Worm (Caenorhabditis elegans) whole organism, L1 larva: ENCODE results near the gene F13H10.5.
A peak's percentile ranks its signal among the peaks of the same experiment; 100 is the strongest.

Experiments used
- C16A3.4 ChIP-seq: fragments of 150-350 bp; optimal IDR thresholded peaks from 2 replicates; lab custom pipeline; 2014; ENCODE audit warnings: missing biosample characterization, missing genetic modification characterization
- C34B4.2 ChIP-seq: sonication (generic microtip); optimal IDR thresholded peaks from 2 replicates; lab custom pipeline; 2017; ENCODE audit warnings: mild to moderate bottlenecking, missing genetic modification characterization, missing compliant biosample characterization
- F16B12.6 ChIP-seq: fragments of 150-350 bp; optimal IDR thresholded peaks from 2 replicates; lab custom pipeline; 2014; ENCODE audit warnings: missing biosample characterization, missing genetic modification characterization
- Y116A8C.19 ChIP-seq: sonication (generic microtip); optimal IDR thresholded peaks from 2 replicates; lab custom pipeline; 2016; ENCODE audit warnings: missing compliant biosample characterization, missing genetic modification characterization, borderline replicate concordance
- aha-1 ChIP-seq: fragments of 150-350 bp; optimal IDR thresholded peaks from 2 replicates; lab custom pipeline; 2014; ENCODE audit warnings: missing biosample characterization, missing genetic modification characterization
- alr-1 ChIP-seq: fragments of 200-800 bp; sonication (Bioruptor generic); optimal IDR thresholded peaks from 2 replicates; lab custom pipeline; 2018; ENCODE audit warnings: borderline replicate concordance, mild to moderate bottlenecking, missing genetic modification characterization, missing compliant biosample characterization
- aly-2 ChIP-seq: fragments of 150-350 bp; optimal IDR thresholded peaks from 2 replicates; lab custom pipeline; 2014; ENCODE audit warnings: missing biosample characterization, missing genetic modification characterization
- ceh-88 ChIP-seq: fragments of 200-800 bp; sonication (Bioruptor generic); IDR thresholded peaks from 2 replicates; pipeline ENCODE4 v1.3.6; 2022; ENCODE audit warnings: missing genetic modification characterization, missing compliant biosample characterization
- ceh-90 ChIP-seq: sonication (generic microtip); optimal IDR thresholded peaks from 2 replicates; lab custom pipeline; 2016; ENCODE audit warnings: missing genetic modification characterization, missing compliant biosample characterization
- dsc-1 ChIP-seq: sonication (generic microtip); optimal IDR thresholded peaks from 2 replicates; lab custom pipeline; 2016; ENCODE audit warnings: mild to moderate bottlenecking, missing genetic modification characterization, missing compliant biosample characterization
- efl-1 ChIP-seq, 4 experiments: fragments of 150-350 bp; optimal IDR thresholded peaks in 3 of 4; peaks in 1 of 4; 1 replicate in 1 of 4; 2 replicates in 3 of 4; lab custom pipeline; 2014; ENCODE audit warnings: missing biosample characterization in 2 of 4, missing genetic modification characterization in 2 of 4, missing genetic modification reagents in 2 of 4
- egl-13 ChIP-seq: sonication (generic microtip); optimal IDR thresholded peaks from 2 replicates; lab custom pipeline; 2016; ENCODE audit warnings: missing genotype, missing genetic modification reagents, missing genetic modification characterization, missing compliant biosample characterization
- egl-27 ChIP-seq, 2 experiments: fragments of 150-350 bp in 1 of 2; sonication (generic microtip); optimal IDR thresholded peaks; 3 replicates each; lab custom pipeline; 2017 to 2018; ENCODE audit warnings: missing biosample characterization in 2 of 2, missing genetic modification characterization in 2 of 2, missing genetic modification reagents in 2 of 2
- elt-2 ChIP-seq: sonication (generic microtip); optimal IDR thresholded peaks from 2 replicates; lab custom pipeline; 2016; ENCODE audit warnings: missing genetic modification characterization, mild to moderate bottlenecking, inconsistent platforms, missing compliant biosample characterization, missing genetic modification reagents
- elt-3 ChIP-seq, 6 experiments: fragments of 150-350 bp in 1 of 6; sonication (generic microtip); optimal IDR thresholded peaks; 2 replicates each; lab custom pipeline; 2017 to 2018; ENCODE audit warnings: missing biosample characterization in 6 of 6, missing genetic modification characterization in 6 of 6, inconsistent platforms in 1 of 6
- ets-5 ChIP-seq: fragments of 200-800 bp; sonication (Bioruptor generic); IDR thresholded peaks from 2 replicates; pipeline ENCODE4 v1.3.6; 2022; ENCODE audit warnings: missing genetic modification characterization, missing compliant biosample characterization
- fkh-10 ChIP-seq: sonication (generic microtip); optimal IDR thresholded peaks from 2 replicates; lab custom pipeline; 2017; ENCODE audit warnings: missing biosample characterization, missing genetic modification reagents, missing genetic modification characterization
- fkh-4 ChIP-seq: sonication (generic microtip); optimal IDR thresholded peaks from 2 replicates; lab custom pipeline; 2016; ENCODE audit warnings: missing compliant biosample characterization, missing genetic modification characterization, borderline replicate concordance
- fkh-8 ChIP-seq: sonication (generic microtip); optimal IDR thresholded peaks from 2 replicates; lab custom pipeline; 2016; ENCODE audit warnings: mild to moderate bottlenecking, missing genetic modification characterization, missing compliant biosample characterization
- fos-1 ChIP-seq: fragments of 150-350 bp; optimal IDR thresholded peaks from 2 replicates; lab custom pipeline; 2014; ENCODE audit warnings: missing biosample characterization, missing genetic modification characterization
- grh-1 ChIP-seq: fragments of 200-800 bp; sonication (Bioruptor generic); IDR thresholded peaks from 2 replicates; pipeline ENCODE4 v1.3.6; 2022; ENCODE audit warnings: missing genetic modification reagents, missing genetic modification characterization, missing compliant biosample characterization
- hlh-17 ChIP-seq: fragments of 200-800 bp; sonication (Bioruptor generic); optimal IDR thresholded peaks from 2 replicates; lab custom pipeline; 2018; ENCODE audit warnings: missing genetic modification characterization, mild to moderate bottlenecking, missing compliant biosample characterization, moderate library complexity, borderline replicate concordance
- irx-1 ChIP-seq: sonication (generic microtip); optimal IDR thresholded peaks from 2 replicates; lab custom pipeline; 2016; ENCODE audit warnings: missing genetic modification characterization, missing compliant biosample characterization
- isw-1 ChIP-seq: fragments of 200-800 bp; sonication (Bioruptor generic); IDR thresholded peaks from 2 replicates; pipeline ENCODE4 v1.3.6; 2022; ENCODE audit warnings: missing genetic modification characterization, missing compliant biosample characterization
- jun-1 ChIP-seq: fragments of 150-350 bp; optimal IDR thresholded peaks from 2 replicates; lab custom pipeline; 2014; ENCODE audit warnings: missing biosample characterization, missing genetic modification reagents, missing genetic modification characterization
- lin-14 ChIP-seq: fragments of 200-800 bp; sonication (Bioruptor generic); optimal IDR thresholded peaks from 2 replicates; lab custom pipeline; 2018; ENCODE audit warnings: mild to moderate bottlenecking, missing genetic modification characterization, moderate library complexity, missing compliant biosample characterization
- mab-9 ChIP-seq: fragments of 200-800 bp; sonication (Bioruptor generic); IDR thresholded peaks from 2 replicates; pipeline ENCODE4 v1.3.6; 2022; ENCODE audit warnings: missing genetic modification reagents, missing genetic modification characterization, missing compliant biosample characterization
- mef-2 ChIP-seq: fragments of 150-350 bp; optimal IDR thresholded peaks from 2 replicates; lab custom pipeline; 2014; ENCODE audit warnings: missing biosample characterization, missing genetic modification characterization
- mep-1 ChIP-seq: fragments of 150-350 bp; optimal IDR thresholded peaks from 2 replicates; lab custom pipeline; 2014; ENCODE audit warnings: missing biosample characterization, missing genetic modification characterization
- nhr-11 ChIP-seq: fragments of 150-350 bp; optimal IDR thresholded peaks from 2 replicates; lab custom pipeline; 2014; ENCODE audit warnings: missing biosample characterization, missing genetic modification characterization
- nhr-12 ChIP-seq: sonication (generic microtip); optimal IDR thresholded peaks from 2 replicates; lab custom pipeline; 2017; ENCODE audit warnings: missing biosample characterization, missing genetic modification characterization
- nhr-20 ChIP-seq: sonication (generic microtip); optimal IDR thresholded peaks from 2 replicates; lab custom pipeline; 2016; ENCODE audit warnings: mild to moderate bottlenecking, missing genetic modification characterization, missing compliant biosample characterization
- nhr-28 ChIP-seq: fragments of 150-350 bp; optimal IDR thresholded peaks from 2 replicates; lab custom pipeline; 2014; ENCODE audit warnings: missing biosample characterization, missing genetic modification characterization
- nhr-76 ChIP-seq: sonication (generic microtip); optimal IDR thresholded peaks from 2 replicates; lab custom pipeline; 2017; ENCODE audit warnings: missing biosample characterization, missing genetic modification characterization
- nhr-77 ChIP-seq: fragments of 150-350 bp; optimal IDR thresholded peaks from 2 replicates; lab custom pipeline; 2014; ENCODE audit warnings: missing biosample characterization, missing genetic modification characterization
- pag-3 ChIP-seq: sonication (generic microtip); optimal IDR thresholded peaks from 2 replicates; lab custom pipeline; 2017; ENCODE audit warnings: missing genetic modification characterization, mild to moderate bottlenecking, missing compliant biosample characterization, antibody characterized with exemption, borderline replicate concordance; ENCODE audit not compliant: insufficient read depth
- pax-3 ChIP-seq: fragments of 200-800 bp; sonication (Bioruptor generic); optimal IDR thresholded peaks from 2 replicates; lab custom pipeline; 2018; ENCODE audit warnings: mild to moderate bottlenecking, missing genetic modification characterization, moderate library complexity, missing compliant biosample characterization
- rnt-1 ChIP-seq: sonication (generic microtip); optimal IDR thresholded peaks from 2 replicates; lab custom pipeline; 2016; ENCODE audit warnings: mild to moderate bottlenecking, missing genetic modification characterization, moderate library complexity, missing compliant biosample characterization
- sptf-1 ChIP-seq: fragments of 150-350 bp; optimal IDR thresholded peaks from 2 replicates; lab custom pipeline; 2014; ENCODE audit warnings: missing biosample characterization, missing genetic modification characterization
- sup-37 ChIP-seq: fragments of 200-800 bp; sonication (Bioruptor generic); optimal IDR thresholded peaks from 2 replicates; lab custom pipeline; 2018; ENCODE audit warnings: mild to moderate bottlenecking, missing genetic modification characterization, missing compliant biosample characterization
- swsn-7 ChIP-seq: sonication (generic microtip); optimal IDR thresholded peaks from 2 replicates; lab custom pipeline; 2016; ENCODE audit warnings: missing genetic modification characterization, missing compliant biosample characterization
- unc-130 ChIP-seq: fragments of 150-350 bp; optimal IDR thresholded peaks from 2 replicates; lab custom pipeline; 2017; ENCODE audit warnings: missing biosample characterization, missing genetic modification characterization, inconsistent platforms
- unc-30 ChIP-seq: sonication (generic microtip); optimal IDR thresholded peaks from 2 replicates; lab custom pipeline; 2017; ENCODE audit warnings: missing biosample characterization, missing genetic modification characterization
- unc-62 ChIP-seq: fragments of 150-350 bp; optimal IDR thresholded peaks from 2 replicates; lab custom pipeline; 2014; ENCODE audit warnings: missing biosample characterization, missing genetic modification reagents, missing genetic modification characterization
- unc-86 ChIP-seq: sonication (generic microtip); optimal IDR thresholded peaks from 2 replicates; lab custom pipeline; 2016; ENCODE audit warnings: missing genetic modification characterization, missing compliant biosample characterization
- unc-98 ChIP-seq: fragments of 200-800 bp; sonication (Bioruptor generic); IDR thresholded peaks from 2 replicates; pipeline ENCODE4 v1.3.6; 2022; ENCODE audit warnings: missing genetic modification characterization, missing compliant biosample characterization
- vab-15 ChIP-seq: sonication (generic microtip); optimal IDR thresholded peaks from 2 replicates; lab custom pipeline; 2017; ENCODE audit warnings: missing genotype, mild to moderate bottlenecking, missing genetic modification characterization, missing compliant biosample characterization
- zag-1 ChIP-seq: fragments of 150-350 bp; optimal IDR thresholded peaks from 2 replicates; lab custom pipeline; 2014; ENCODE audit warnings: missing biosample characterization, missing genetic modification characterization
- zip-4 ChIP-seq: fragments of 200-800 bp; sonication (Bioruptor generic); optimal IDR thresholded peaks from 2 replicates; lab custom pipeline; 2018; ENCODE audit warnings: mild to moderate bottlenecking, missing genetic modification characterization, moderate library complexity, missing compliant biosample characterization
- ztf-11 ChIP-seq, 2 experiments: sonication (generic microtip); optimal IDR thresholded peaks; 2 replicates each; lab custom pipeline; 2016 to 2017; ENCODE audit warnings: missing genetic modification characterization in 2 of 2, missing biosample characterization in 1 of 2, missing compliant biosample characterization in 1 of 2
- ztf-4 ChIP-seq: fragments of 150-350 bp; optimal IDR thresholded peaks from 2 replicates; lab custom pipeline; 2014; ENCODE audit warnings: missing biosample characterization, missing genetic modification characterization

The F13H10.5 gene

DNA sequence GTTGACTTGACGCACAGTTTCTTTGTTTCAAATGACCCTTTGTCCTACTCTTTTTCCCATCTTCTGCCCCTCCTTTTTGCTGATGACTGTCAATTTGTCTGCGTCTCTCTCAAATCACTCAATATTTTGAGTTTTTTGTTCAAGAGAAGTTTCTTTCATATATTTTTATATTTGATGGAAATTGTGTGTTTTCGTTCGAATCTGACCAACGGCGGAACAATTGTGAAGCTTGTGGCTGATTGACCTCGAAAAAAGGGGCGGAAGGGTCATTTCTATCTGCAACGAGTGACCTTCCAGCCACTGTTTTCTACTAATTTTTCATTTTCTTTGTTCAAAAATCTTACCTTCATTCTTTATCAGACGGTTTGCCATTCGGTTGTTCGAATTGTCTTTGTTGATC is 12.2 kb upstream of the F13H10.5 start:
- no peak for TF ChIP-seq mep-1 (tag; lab: Kevin White, UChicago)
- TF ChIP-seq lin-14: peak; percentile 15

DNA sequence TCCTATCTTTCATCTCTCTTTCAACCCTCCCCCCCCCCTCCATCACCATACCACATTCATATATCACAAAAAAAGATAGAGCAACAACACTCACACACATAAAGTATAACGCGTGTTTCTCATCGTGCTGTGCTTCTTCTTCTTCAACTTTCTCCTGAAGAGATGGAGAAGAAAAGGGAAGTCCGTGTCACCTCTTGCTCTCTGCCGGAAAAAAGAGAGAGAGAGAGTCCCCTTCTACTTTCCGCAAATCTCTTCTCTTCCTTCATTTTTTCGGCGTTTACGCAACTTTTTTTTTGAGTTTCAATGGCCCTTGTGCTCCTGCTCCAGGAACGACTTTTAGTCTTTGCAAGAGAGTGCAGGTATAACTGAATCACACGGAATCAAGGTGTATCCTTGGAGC is 11.1 kb upstream of the F13H10.5 start:
- no peak for TF ChIP-seq C34B4.2 (tag; lab: Kevin White, UChicago)
- peak; percentile 88 for TF ChIP-seq fkh-10
- TF ChIP-seq fos-1 (tag; lab: Kevin White, UChicago): no peak
- no peak for TF ChIP-seq unc-130 (tag; lab: Kevin White, UChicago)
- no peak for TF ChIP-seq vab-15
- no peak for TF ChIP-seq nhr-20
- no peak for TF ChIP-seq zip-4 (GFP tag; lab: Kevin White, UChicago)
- no peak for TF ChIP-seq irx-1 (tag; lab: Kevin White, UChicago)
- no peak for TF ChIP-seq sptf-1
- no peak for TF ChIP-seq ceh-90 (tag; lab: Kevin White, UChicago)
- no peak for TF ChIP-seq nhr-76 (tag; lab: Kevin White, UChicago)
- no peak for TF ChIP-seq egl-13 (tag; lab: Kevin White, UChicago)
- TF ChIP-seq unc-98 (GFP tag; lab: Robert Waterston, UW): no peak
- TF ChIP-seq grh-1 (GFP tag; lab: Robert Waterston, UW): no peak
- no peak for TF ChIP-seq nhr-77 (tag; lab: Kevin White, UChicago)
- peak; percentile 43 for TF ChIP-seq rnt-1 (tag; lab: Kevin White, UChicago)
- TF ChIP-seq mef-2 (tag; lab: Kevin White, UChicago): no peak
- TF ChIP-seq nhr-12 (tag; lab: Kevin White, UChicago): no peak
- no peak for TF ChIP-seq fkh-4 (tag; lab: Kevin White, UChicago)
- no peak for TF ChIP-seq elt-2 (tag; lab: Kevin White, UChicago)
- no peak for TF ChIP-seq mab-9 (GFP tag; lab: Robert Waterston, UW)
- TF ChIP-seq pag-3: no peak
- no peak for TF ChIP-seq isw-1 (GFP tag; lab: Robert Waterston, UW)
- TF ChIP-seq aha-1: no peak
- TF ChIP-seq Y116A8C.19 (tag; lab: Kevin White, UChicago): no peak
- no peak for TF ChIP-seq hlh-17 (GFP tag; lab: Kevin White, UChicago)
- TF ChIP-seq fkh-8 (tag; lab: Kevin White, UChicago): peak; percentile 6
- TF ChIP-seq ceh-88 (GFP tag; lab: Robert Waterston, UW): no peak
- no peak for TF ChIP-seq unc-86
- no peak for TF ChIP-seq nhr-28 (tag; lab: Kevin White, UChicago)
- no peak for TF ChIP-seq ets-5
- TF ChIP-seq sup-37: no peak
- peak; percentile 8 for TF ChIP-seq swsn-7
- no peak for TF ChIP-seq pax-3 (tag; lab: Kevin White, UChicago)
- no peak for TF ChIP-seq C16A3.4 (tag; lab: Kevin White, UChicago)
- TF ChIP-seq alr-1 (tag; lab: Kevin White, UChicago): no peak
- no peak for TF ChIP-seq nhr-11 (tag; lab: Kevin White, UChicago)
- TF ChIP-seq ztf-4 (tag; lab: Kevin White, UChicago): no peak
- TF ChIP-seq mep-1 (tag; lab: Kevin White, UChicago): no peak
- peak; percentile 85 for TF ChIP-seq lin-14
- TF ChIP-seq aly-2: no peak
- no peak for TF ChIP-seq zag-1
- no peak for TF ChIP-seq unc-30
- no peak for TF ChIP-seq egl-27 (tag; optimal IDR thresholded peaks at IDR 0.05; lab: Kevin White, UChicago)
- no peak for TF ChIP-seq efl-1 (optimal IDR thresholded peaks at IDR 0.05; lab: Kevin White, UChicago)
- TF ChIP-seq efl-1 (GFP tag; optimal IDR thresholded peaks at IDR 0.05 in 1 of 2; lab: Kevin White, UChicago): peak in 1 of 2 experiments; percentile 31
- peak; percentile 11 for TF ChIP-seq dsc-1 (tag; lab: Kevin White, UChicago)
- TF ChIP-seq jun-1 (tag; lab: Kevin White, UChicago): no peak
- TF ChIP-seq elt-3 (tag; optimal IDR thresholded peaks at IDR 0.05; lab: Kevin White, UChicago): no peak
- TF ChIP-seq ztf-11 (tag; optimal IDR thresholded peaks at IDR 0.05; lab: Kevin White, UChicago): no peak
- no peak for TF ChIP-seq unc-62 (GFP tag; lab: Kevin White, UChicago)
- no peak for TF ChIP-seq F16B12.6 (tag; lab: Kevin White, UChicago)
